Fruit fly (Drosophila melanogaster) whole organism, embryonic: ENCODE measurements around the gene CG18577.

Experiments
- BEAF-32 ChIP-seq: fragments of 200-800 bp; sonication (Bioruptor generic); optimal IDR thresholded peaks from 3 replicates; lab custom pipeline; 2017; ENCODE audit warnings: missing biosample characterization, missing genetic modification characterization, mild to moderate bottlenecking, moderate library complexity, missing genetic modification reagents
- CG10462 ChIP-seq: fragments of 200-800 bp; sonication (Bioruptor generic); optimal IDR thresholded peaks from 2 replicates; lab custom pipeline; 2016; ENCODE audit warnings: missing biosample characterization, missing genetic modification characterization
- CG10979 ChIP-seq: fragments of 200-800 bp; sonication (Bioruptor generic); optimal IDR thresholded peaks from 2 replicates; lab custom pipeline; 2018; ENCODE audit warnings: missing biosample characterization, mild to moderate bottlenecking, missing genetic modification characterization, moderate library complexity
- CG14710 ChIP-seq: fragments of 200-800 bp; sonication (Bioruptor generic); optimal IDR thresholded peaks from 3 replicates; lab custom pipeline; 2019; ENCODE audit warnings: missing biosample characterization, mild to moderate bottlenecking, missing genetic modification characterization, moderate library complexity
- CG15011 ChIP-seq: fragments of 200-800 bp; sonication (Bioruptor generic); optimal IDR thresholded peaks from 3 replicates; lab custom pipeline; 2018; ENCODE audit warnings: missing biosample characterization, mild to moderate bottlenecking, missing genetic modification characterization
- CG1603 ChIP-seq: fragments of 200-800 bp; sonication (Bioruptor generic); optimal IDR thresholded peaks from 2 replicates; lab custom pipeline; 2019; ENCODE audit warnings: missing biosample characterization, mild to moderate bottlenecking, missing genetic modification characterization, moderate library complexity
- CG31388 ChIP-seq: fragments of 200-800 bp; sonication (Bioruptor generic); optimal IDR thresholded peaks from 2 replicates; lab custom pipeline; 2016; ENCODE audit warnings: missing biosample characterization, missing genetic modification characterization
- CG4617 ChIP-seq: fragments of 200-800 bp; sonication (Bioruptor generic); optimal IDR thresholded peaks from 3 replicates; lab custom pipeline; 2016; ENCODE audit warnings: missing biosample characterization, missing genetic modification characterization, borderline replicate concordance
- CG6765 ChIP-seq: fragments of 200-800 bp; sonication (Bioruptor generic); optimal IDR thresholded peaks from 3 replicates; lab custom pipeline; 2017; ENCODE audit warnings: missing biosample characterization, mild to moderate bottlenecking, missing genetic modification characterization
- CG7372 ChIP-seq: fragments of 200-800 bp; sonication (Bioruptor generic); IDR thresholded peaks from 2 replicates; pipeline ENCODE4 v1.3.6; 2022; ENCODE audit warnings: missing biosample characterization, missing genetic modification characterization
- CG8924 ChIP-seq: fragments of 200-800 bp; optimal IDR thresholded peaks from 3 replicates; lab custom pipeline; 2019; ENCODE audit warnings: missing biosample characterization, mild to moderate bottlenecking, missing genetic modification characterization, moderate library complexity
- CG9797 ChIP-seq: fragments of 200-800 bp; sonication (Bioruptor generic); optimal IDR thresholded peaks from 3 replicates; lab custom pipeline; 2018; ENCODE audit warnings: missing biosample characterization, mild to moderate bottlenecking, missing genetic modification characterization
- CG9817 ChIP-seq: fragments of 200-800 bp; sonication (Bioruptor generic); optimal IDR thresholded peaks from 2 replicates; lab custom pipeline; 2018; ENCODE audit warnings: missing biosample characterization, mild to moderate bottlenecking, missing genetic modification characterization, moderate library complexity
- CHES-1-like ChIP-seq: fragments of 200-800 bp; sonication (Bioruptor generic); optimal IDR thresholded peaks from 2 replicates; lab custom pipeline; 2016; ENCODE audit warnings: missing biosample characterization, missing genetic modification characterization
- Dbx ChIP-seq: fragments of 200-800 bp; sonication (Bioruptor generic); IDR thresholded peaks from 3 replicates; pipeline ENCODE4 v1.3.6; 2022; ENCODE audit warnings: missing biosample characterization, missing genetic modification characterization
- Dp ChIP-seq: fragments of 200-800 bp; sonication (Bioruptor generic); optimal IDR thresholded peaks from 2 replicates; lab custom pipeline; 2018; ENCODE audit warnings: missing biosample characterization, mild to moderate bottlenecking, missing genetic modification characterization, moderate library complexity
- Fer2 ChIP-seq: fragments of 200-800 bp; sonication (Bioruptor generic); optimal IDR thresholded peaks from 2 replicates; lab custom pipeline; 2018; ENCODE audit warnings: missing biosample characterization, mild to moderate bottlenecking, missing genetic modification characterization, moderate library complexity
- HmgZ ChIP-seq: fragments of 200-800 bp; sonication (Bioruptor generic); optimal IDR thresholded peaks from 2 replicates; lab custom pipeline; 2018; ENCODE audit warnings: missing biosample characterization, mild to moderate bottlenecking, missing genetic modification characterization
- Hmr ChIP-seq: fragments of 200-800 bp; sonication (Bioruptor generic); optimal IDR thresholded peaks from 3 replicates; lab custom pipeline; 2017; ENCODE audit warnings: mild to moderate bottlenecking, missing biosample characterization, missing genetic modification reagents, missing genetic modification characterization
- MBD-R2 ChIP-seq: fragments of 200-800 bp; sonication (Bioruptor generic); IDR thresholded peaks from 2 replicates; pipeline ENCODE4 v1.3.6; 2022; ENCODE audit warnings: missing biosample characterization, missing genetic modification characterization
- MESR4 ChIP-seq: fragments of 200-800 bp; sonication (Bioruptor generic); optimal IDR thresholded peaks from 2 replicates; lab custom pipeline; 2018; ENCODE audit warnings: missing biosample characterization, mild to moderate bottlenecking, missing genetic modification characterization, moderate library complexity
- Neu2 ChIP-seq: fragments of 200-800 bp; sonication (Bioruptor generic); optimal IDR thresholded peaks from 3 replicates; lab custom pipeline; 2016; ENCODE audit warnings: missing biosample characterization, missing genetic modification characterization, borderline replicate concordance
- Sin3A ChIP-seq: fragments of >200 bp; optimal IDR thresholded peaks from 2 replicates; lab custom pipeline; 2018
- Vsx1 ChIP-seq: fragments of 200-800 bp; sonication (Bioruptor generic); optimal IDR thresholded peaks from 2 replicates; lab custom pipeline; 2017; ENCODE audit warnings: missing biosample characterization, mild to moderate bottlenecking, missing genetic modification characterization, missing genetic modification reagents
- YL-1 ChIP-seq: fragments of 200-800 bp; sonication (Bioruptor generic); optimal IDR thresholded peaks from 3 replicates; lab custom pipeline; 2017; ENCODE audit warnings: missing biosample characterization, mild to moderate bottlenecking, missing genetic modification characterization
- ci ChIP-seq: fragments of 200-800 bp; sonication (Bioruptor generic); IDR thresholded peaks from 3 replicates; pipeline ENCODE4 v1.3.6; 2022; ENCODE audit warnings: missing biosample characterization, missing genetic modification characterization
- crp ChIP-seq, 2 experiments: fragments of 200-800 bp; sonication (Bioruptor generic); optimal IDR thresholded peaks; 2 replicates in 1 of 2; 3 replicates in 1 of 2; lab custom pipeline; 2017; ENCODE audit warnings: missing biosample characterization in 2 of 2, missing genetic modification characterization in 2 of 2, mild to moderate bottlenecking in 1 of 2, moderate library complexity in 1 of 2
- dm ChIP-seq: fragments of 200-800 bp; sonication (Bioruptor generic); optimal IDR thresholded peaks from 3 replicates; lab custom pipeline; 2016; ENCODE audit warnings: missing biosample characterization, missing genetic modification characterization
- dmrt99B ChIP-seq: fragments of 200-800 bp; sonication (Bioruptor generic); optimal IDR thresholded peaks from 2 replicates; lab custom pipeline; 2018; ENCODE audit warnings: missing biosample characterization, mild to moderate bottlenecking, missing genetic modification characterization, moderate library complexity
- ftz-f1 ChIP-seq: fragments of 200-800 bp; sonication (Bioruptor generic); optimal IDR thresholded peaks from 2 replicates; lab custom pipeline; 2016; ENCODE audit warnings: missing biosample characterization, missing genetic modification characterization
- gem ChIP-seq: fragments of 200-800 bp; sonication (Bioruptor generic); optimal IDR thresholded peaks from 2 replicates; lab custom pipeline; 2019; ENCODE audit warnings: missing biosample characterization, mild to moderate bottlenecking, missing genetic modification characterization, moderate library complexity
- gfzf ChIP-seq: fragments of 200-800 bp; sonication (Bioruptor generic); optimal IDR thresholded peaks from 2 replicates; lab custom pipeline; 2016; ENCODE audit warnings: missing biosample characterization, mild to moderate bottlenecking, missing genetic modification characterization, moderate library complexity
- insv ChIP-seq, 2 experiments: fragments of 200-800 bp; sonication (Bioruptor generic); optimal IDR thresholded peaks; 3 replicates each; lab custom pipeline; 2016 to 2018; ENCODE audit warnings: missing biosample characterization in 2 of 2, missing genetic modification characterization in 2 of 2
- klu ChIP-seq: fragments of 200-800 bp; sonication (Bioruptor generic); IDR thresholded peaks from 2 replicates; pipeline ENCODE4 v1.3.6; 2022; ENCODE audit warnings: missing biosample characterization, missing genetic modification characterization
- pnt ChIP-seq: fragments of 200-800 bp; sonication (Bioruptor generic); optimal IDR thresholded peaks from 3 replicates; lab custom pipeline; 2016; ENCODE audit warnings: missing biosample characterization, missing genetic modification characterization
- pzg ChIP-seq: fragments of 200-800 bp; sonication (Bioruptor generic); optimal IDR thresholded peaks from 3 replicates; lab custom pipeline; 2018; ENCODE audit warnings: missing biosample characterization, mild to moderate bottlenecking, missing genetic modification characterization, moderate library complexity
- seq ChIP-seq: fragments of 200-800 bp; sonication (Bioruptor generic); IDR thresholded peaks from 2 replicates; pipeline ENCODE4 v1.3.6; 2022; ENCODE audit warnings: missing biosample characterization, missing genetic modification characterization
- sisA ChIP-seq: fragments of 200-800 bp; sonication (Bioruptor generic); IDR thresholded peaks from 2 replicates; pipeline ENCODE4 v1.3.6; 2022; ENCODE audit warnings: missing biosample characterization, missing genetic modification characterization
- tap ChIP-seq: fragments of 200-800 bp; optimal IDR thresholded peaks from 3 replicates; lab custom pipeline; 2019; ENCODE audit warnings: missing biosample characterization, mild to moderate bottlenecking, missing genetic modification characterization, moderate library complexity
- trem ChIP-seq: fragments of 200-800 bp; optimal IDR thresholded peaks from 3 replicates; lab custom pipeline; 2019; ENCODE audit warnings: missing biosample characterization, mild to moderate bottlenecking, missing genetic modification characterization, moderate library complexity
- tup ChIP-seq: fragments of 200-800 bp; sonication (Bioruptor generic); optimal IDR thresholded peaks from 2 replicates; lab custom pipeline; 2016; ENCODE audit warnings: missing biosample characterization, mild to moderate bottlenecking, missing genetic modification characterization, moderate library complexity
- vvl ChIP-seq: fragments of 200-800 bp; sonication (Bioruptor generic); IDR thresholded peaks from 2 replicates; pipeline ENCODE4 v1.3.6; 2022; ENCODE audit warnings: missing biosample characterization, missing genetic modification characterization

CG18577 gene

DNA sequence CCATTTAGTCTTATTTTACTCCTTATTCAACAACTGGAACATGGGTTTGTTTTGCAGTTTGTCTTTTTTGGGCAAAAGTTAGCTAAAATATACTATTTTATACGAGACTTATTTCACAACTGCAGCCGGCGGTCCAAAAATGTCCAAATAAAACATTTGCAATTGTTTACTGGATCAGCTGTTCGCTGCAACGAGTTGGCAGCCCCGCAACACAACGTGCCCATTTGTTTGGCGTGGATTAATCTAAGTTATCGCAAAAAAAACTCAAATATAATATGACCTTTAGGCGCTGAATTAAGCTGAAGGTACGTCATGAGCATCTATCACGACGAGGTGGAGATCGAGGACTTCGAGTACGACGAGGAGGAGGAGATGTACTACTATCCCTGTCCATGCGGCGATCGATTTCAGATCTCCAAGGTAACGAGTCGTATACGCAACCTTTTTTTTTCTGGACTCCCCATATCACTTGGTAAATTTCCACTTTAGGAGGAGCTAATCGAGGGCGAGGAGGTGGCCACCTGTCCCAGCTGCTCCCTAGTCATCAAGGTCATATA is 35.9 kb downstream of the CG18577 start, which contains the start of the genes CG17187 and Dph3:
CG17187 (minus strand) TSS at position 175 of the 557 bp plus-strand sequence.
Dph3 (plus strand) TSS at position 208 of the 557 bp plus-strand sequence.
- peak; percentile 71 to 91 for TF ChIP-seq crp (GFP tag; optimal IDR thresholded peaks at IDR 0.05; lab: Kevin White, UChicago)
- peak; percentile 62 for TF ChIP-seq MESR4 (GFP tag; lab: Kevin White, UChicago)
- no peak for TF ChIP-seq klu (GFP tag; lab: Robert Waterston, UW)
- TF ChIP-seq ci: no peak
- no peak for TF ChIP-seq CHES-1-like (GFP tag; lab: Kevin White, UChicago)
- peak; percentile 13 for TF ChIP-seq BEAF-32 (GFP tag; lab: Kevin White, UChicago)
- TF ChIP-seq CG14710 (tag; lab: Kevin White, UChicago): peak; percentile 5
- TF ChIP-seq sisA (GFP tag; lab: Robert Waterston, UW): no peak
- TF ChIP-seq tap (tag; lab: Kevin White, UChicago): no peak
- TF ChIP-seq tup (GFP tag; lab: Kevin White, UChicago): no peak
- no peak for TF ChIP-seq pnt
- no peak for TF ChIP-seq Hmr (GFP tag; lab: Kevin White, UChicago)
- no peak for TF ChIP-seq Vsx1 (GFP tag; lab: Kevin White, UChicago)
- peak; percentile 31 for TF ChIP-seq CG1603 (tag; lab: Kevin White, UChicago)
- TF ChIP-seq CG7372 (GFP tag; lab: Robert Waterston, UW): peak; percentile 58
- TF ChIP-seq CG15011 (GFP tag; lab: Kevin White, UChicago): no peak
- peak; percentile 3 for TF ChIP-seq HmgZ (tag; lab: Kevin White, UChicago)
- TF ChIP-seq YL-1 (GFP tag; lab: Kevin White, UChicago): peak; percentile 36
- TF ChIP-seq CG10462: no peak
- TF ChIP-seq dmrt99B: no peak
- TF ChIP-seq insv (GFP tag; optimal IDR thresholded peaks at IDR 0.05; lab: Kevin White, UChicago): no peak
- TF ChIP-seq CG10979 (tag; lab: Kevin White, UChicago): peak; percentile 35
- TF ChIP-seq CG9797 (GFP tag; lab: Kevin White, UChicago): peak; percentile 15
- TF ChIP-seq Dbx: no peak
- peak; percentile 19 for TF ChIP-seq CG8924
- peak; percentile 85 for TF ChIP-seq MBD-R2
- no peak for TF ChIP-seq gem
- peak; percentile 26; the same call in 1 of the 2 replicates for TF ChIP-seq vvl
- no peak for TF ChIP-seq Fer2 (tag; lab: Kevin White, UChicago)
- TF ChIP-seq Sin3A (lab: Kevin White, UChicago): peak; percentile 14
- peak; percentile 74 for TF ChIP-seq dm
- TF ChIP-seq CG4617 (GFP tag; lab: Kevin White, UChicago): peak; percentile 14
- peak; percentile 98 for TF ChIP-seq trem (tag; lab: Kevin White, UChicago)
- TF ChIP-seq CG31388 (GFP tag; lab: Kevin White, UChicago): no peak
- peak; percentile 70 for TF ChIP-seq ftz-f1
- TF ChIP-seq Dp (GFP tag; lab: Kevin White, UChicago): peak; percentile 10
- no peak for TF ChIP-seq CG9817 (tag; lab: Kevin White, UChicago)
- TF ChIP-seq pzg: peak; percentile 40
- TF ChIP-seq gfzf: peak; percentile 56
- no peak for TF ChIP-seq CG6765 (GFP tag; lab: Kevin White, UChicago)
- TF ChIP-seq Neu2: no peak
- no peak for TF ChIP-seq seq (GFP tag; lab: Robert Waterston, UW)
